Worm (Caenorhabditis elegans) whole organism, midembryonic: ENCODE data around the gene ZK381.2.

Source experiments
- T22C8.4 ChIP-seq: fragments of 200-800 bp; sonication (Bioruptor generic); IDR thresholded peaks from 2 replicates; pipeline ENCODE4 v1.3.6; 2022; ENCODE audit warnings: missing genetic modification characterization, missing compliant biosample characterization
- cog-1 ChIP-seq: sonication (generic microtip); optimal IDR thresholded peaks from 2 replicates; lab custom pipeline; 2016; ENCODE audit warnings: missing genetic modification characterization, missing compliant biosample characterization
- flt-1 ChIP-seq: fragments of 200-800 bp; sonication (Bioruptor generic); IDR thresholded peaks from 2 replicates; pipeline ENCODE4 v1.3.6; 2022; ENCODE audit warnings: missing genetic modification characterization, missing compliant biosample characterization
- klf-2 ChIP-seq: fragments of 200-800 bp; sonication (Bioruptor generic); conservative IDR thresholded peaks from 2 replicates; pipeline ENCODE4 v1.3.6; 2022; ENCODE audit warnings: missing genetic modification reagents, missing genetic modification characterization, missing compliant biosample characterization
- ref-1 ChIP-seq: fragments of 200-800 bp; sonication (Bioruptor generic); conservative IDR thresholded peaks from 2 replicates; pipeline ENCODE4 v1.3.6; 2022; ENCODE audit warnings: missing genetic modification reagents, missing genetic modification characterization, missing compliant biosample characterization
- tab-1 ChIP-seq: fragments of 200-800 bp; sonication (Bioruptor generic); IDR thresholded peaks from 2 replicates; pipeline ENCODE4 v1.3.6; 2022; ENCODE audit warnings: missing genetic modification characterization, missing compliant biosample characterization
- ztf-29 ChIP-seq: fragments of 200-800 bp; sonication (Bioruptor generic); IDR thresholded peaks from 2 replicates; pipeline ENCODE4 v1.3.6; 2022; ENCODE audit warnings: missing genetic modification reagents, missing genetic modification characterization, missing compliant biosample characterization

DNA sequence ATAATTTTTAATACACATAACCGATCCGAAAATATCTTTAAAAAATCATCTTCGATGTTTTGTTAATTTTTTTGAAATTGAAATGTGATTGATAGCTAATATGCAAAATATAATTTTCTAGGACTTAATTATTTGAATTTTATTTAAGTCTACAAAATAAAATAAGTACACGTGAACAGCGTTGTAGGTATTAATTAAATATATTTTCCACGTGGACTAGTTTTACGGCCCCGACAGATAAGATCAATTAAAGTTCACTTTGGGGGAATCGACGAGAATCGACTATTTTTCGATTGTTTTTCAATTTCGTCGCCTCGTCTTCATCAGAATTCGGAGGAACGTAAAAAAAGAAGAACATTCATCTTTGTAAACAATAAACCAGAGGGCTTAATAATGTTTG is 33.9 kb downstream of the ZK381.2 start, which contains the start of gene C25A8.5:
- TF ChIP-seq tab-1 (GFP tag; lab: Robert Waterston, UW) (no peak), T22C8.4 (GFP tag; lab: Robert Waterston, UW) (no peak), ztf-29 (GFP tag; lab: Robert Waterston, UW) (no peak), klf-2 (GFP tag; lab: Robert Waterston, UW) (no peak), cog-1 (no peak), flt-1 (GFP tag; lab: Robert Waterston, UW) (no peak), ref-1 (no peak)
